Worm (Caenorhabditis elegans) whole organism, L2 larva: ENCODE measurements around the gene F40A3.2.

ENCODE experiments used
- C34F6.9 ChIP-seq: fragments of 150-350 bp; optimal IDR thresholded peaks from 2 replicates; lab custom pipeline; 2014; ENCODE audit warnings: missing biosample characterization, missing genetic modification characterization
- F13H6.1 ChIP-seq: sonication (generic microtip); optimal IDR thresholded peaks from 2 replicates; lab custom pipeline; 2016; ENCODE audit warnings: missing genetic modification characterization, missing compliant biosample characterization
- Y55F3AM.14 ChIP-seq: fragments of 200-800 bp; sonication (Bioruptor generic); optimal IDR thresholded peaks from 2 replicates; lab custom pipeline; 2018; ENCODE audit warnings: mild to moderate bottlenecking, missing genetic modification characterization, missing compliant biosample characterization
- ZK546.5 ChIP-seq: sonication (generic microtip); optimal IDR thresholded peaks from 2 replicates; lab custom pipeline; 2017; ENCODE audit warnings: missing biosample characterization, missing genetic modification characterization
- alr-1 ChIP-seq: fragments of 150-350 bp; optimal IDR thresholded peaks from 2 replicates; lab custom pipeline; 2014; ENCODE audit warnings: missing biosample characterization, missing genetic modification characterization
- ama-1 ChIP-seq: fragments of 150-350 bp; optimal IDR thresholded peaks from 2 replicates; lab custom pipeline; 2018; ENCODE audit warnings: inconsistent platforms
- ceh-16 ChIP-seq: fragments of 150-350 bp; optimal IDR thresholded peaks from 2 replicates; lab custom pipeline; 2014; ENCODE audit warnings: missing biosample characterization, missing genetic modification characterization
- ceh-82 ChIP-seq: fragments of 150-350 bp; optimal IDR thresholded peaks from 2 replicates; lab custom pipeline; 2014; ENCODE audit warnings: missing biosample characterization, missing genetic modification characterization
- crh-2 ChIP-seq: sonication (generic microtip); optimal IDR thresholded peaks from 2 replicates; lab custom pipeline; 2017; ENCODE audit warnings: missing biosample characterization, missing genetic modification characterization
- dmd-4 ChIP-seq: sonication (generic microtip); optimal IDR thresholded peaks from 2 replicates; lab custom pipeline; 2017; ENCODE audit warnings: missing biosample characterization, missing genetic modification characterization
- egl-27 ChIP-seq: sonication (generic microtip); optimal IDR thresholded peaks from 3 replicates; lab custom pipeline; 2017; ENCODE audit warnings: missing biosample characterization, missing genetic modification reagents, missing genetic modification characterization
- elt-3 ChIP-seq: sonication (generic microtip); optimal IDR thresholded peaks from 2 replicates; lab custom pipeline; 2017; ENCODE audit warnings: missing biosample characterization, missing genetic modification characterization
- fos-1 ChIP-seq: fragments of 150-350 bp; optimal IDR thresholded peaks from 2 replicates; lab custom pipeline; 2014; ENCODE audit warnings: missing biosample characterization, missing genetic modification characterization
- gmeb-1 ChIP-seq: fragments of 150-350 bp; optimal IDR thresholded peaks from 2 replicates; lab custom pipeline; 2014; ENCODE audit warnings: missing biosample characterization, missing genetic modification characterization
- lin-11 ChIP-seq: fragments of 150-350 bp; sonication (generic microtip); optimal IDR thresholded peaks from 2 replicates; lab custom pipeline; 2014; ENCODE audit warnings: missing biosample characterization, missing genetic modification characterization, inconsistent platforms, mixed read lengths
- mab-5 ChIP-seq: fragments of 150-350 bp; optimal IDR thresholded peaks from 2 replicates; lab custom pipeline; 2014; ENCODE audit warnings: missing biosample characterization, missing genetic modification characterization
- mdl-1 ChIP-seq, 2 experiments: fragments of 150-350 bp in 1 of 2; sonication (generic microtip) in 1 of 2; optimal IDR thresholded peaks; 2 replicates each; lab custom pipeline; 2017; ENCODE audit warnings: missing biosample characterization in 2 of 2, missing genetic modification characterization in 2 of 2
- nhr-10 ChIP-seq: sonication (generic microtip); optimal IDR thresholded peaks from 2 replicates; lab custom pipeline; 2017; ENCODE audit warnings: missing biosample characterization, missing genetic modification characterization
- nhr-11 ChIP-seq: fragments of 150-350 bp; optimal IDR thresholded peaks from 2 replicates; lab custom pipeline; 2014; ENCODE audit warnings: missing biosample characterization, missing genetic modification characterization
- nhr-12 ChIP-seq: fragments of 150-350 bp; optimal IDR thresholded peaks from 2 replicates; lab custom pipeline; 2014; ENCODE audit warnings: missing biosample characterization, missing genetic modification characterization
- nhr-129 ChIP-seq: fragments of 150-350 bp; optimal IDR thresholded peaks from 2 replicates; lab custom pipeline; 2014; ENCODE audit warnings: missing biosample characterization, missing genetic modification characterization
- nhr-21 ChIP-seq: fragments of 150-350 bp; optimal IDR thresholded peaks from 2 replicates; lab custom pipeline; 2014; ENCODE audit warnings: missing biosample characterization, missing genetic modification characterization
- nhr-23 ChIP-seq: fragments of 150-350 bp; optimal IDR thresholded peaks from 2 replicates; lab custom pipeline; 2014; ENCODE audit warnings: missing biosample characterization, missing genetic modification reagents, missing genetic modification characterization
- nhr-25 ChIP-seq: fragments of 150-350 bp; sonication (generic microtip); optimal IDR thresholded peaks from 3 replicates; lab custom pipeline; 2014; ENCODE audit warnings: missing biosample characterization, missing genetic modification characterization
- nhr-77 ChIP-seq: fragments of 150-350 bp; optimal IDR thresholded peaks from 2 replicates; lab custom pipeline; 2014; ENCODE audit warnings: missing biosample characterization, missing genetic modification characterization
- peb-1 ChIP-seq: fragments of 150-350 bp; optimal IDR thresholded peaks from 2 replicates; lab custom pipeline; 2014; ENCODE audit warnings: missing biosample characterization, missing genetic modification characterization
- sem-4 ChIP-seq: fragments of 150-350 bp; optimal IDR thresholded peaks from 2 replicates; lab custom pipeline; 2014; ENCODE audit warnings: missing biosample characterization, missing genetic modification reagents, missing genetic modification characterization
- skn-1 ChIP-seq: sonication (generic microtip); optimal IDR thresholded peaks from 2 replicates; lab custom pipeline; 2017; ENCODE audit warnings: missing biosample characterization, missing genetic modification characterization
- sma-3 ChIP-seq: sonication (generic microtip); optimal IDR thresholded peaks from 2 replicates; lab custom pipeline; 2016; ENCODE audit warnings: missing genetic modification reagents, missing genetic modification characterization, missing compliant biosample characterization
- sma-9 ChIP-seq, 2 experiments: fragments of 150-350 bp in 1 of 2; sonication (generic microtip) in 1 of 2; optimal IDR thresholded peaks; 2 replicates each; lab custom pipeline; 2014 to 2016; ENCODE audit warnings: missing genetic modification characterization in 2 of 2, mild to moderate bottlenecking in 1 of 2, missing biosample characterization in 1 of 2, missing compliant biosample characterization in 1 of 2, missing genetic modification reagents in 1 of 2, moderate library complexity in 1 of 2
- unc-39 ChIP-seq: fragments of 150-350 bp; optimal IDR thresholded peaks from 2 replicates; lab custom pipeline; 2014; ENCODE audit warnings: missing biosample characterization, missing genetic modification characterization
- unc-55 ChIP-seq: fragments of 150-350 bp; sonication (generic microtip); optimal IDR thresholded peaks from 3 replicates; lab custom pipeline; 2014; ENCODE audit warnings: missing biosample characterization, missing genetic modification reagents, missing genetic modification characterization
- unc-62 ChIP-seq: fragments of 150-350 bp; optimal IDR thresholded peaks from 2 replicates; lab custom pipeline; 2014; ENCODE audit warnings: missing biosample characterization, missing genetic modification reagents, missing genetic modification characterization
- zag-1 ChIP-seq: fragments of 150-350 bp; optimal IDR thresholded peaks from 2 replicates; lab custom pipeline; 2014; ENCODE audit warnings: missing biosample characterization, missing genetic modification characterization
- ztf-1 ChIP-seq: fragments of 200-800 bp; sonication (Bioruptor generic); conservative IDR thresholded peaks from 2 replicates; pipeline ENCODE4 v1.3.6; 2022; ENCODE audit warnings: missing genetic modification characterization, missing compliant biosample characterization
- ztf-4 ChIP-seq: fragments of 150-350 bp; optimal IDR thresholded peaks from 2 replicates; lab custom pipeline; 2014; ENCODE audit warnings: missing biosample characterization, missing genetic modification characterization

F40A3.2 gene

ce11 chrV:7878411-7878964, at the start of gene F40A3.2:
Gene F40A3.2 (plus strand): TSS chrV:7878914.
- TF ChIP-seq skn-1 (tag; lab: Kevin White, UChicago) (no peak), gmeb-1 (tag; lab: Kevin White, UChicago) (peak; percentile 16), ztf-4 (tag; lab: Kevin White, UChicago) (no peak), mab-5 (tag; lab: Kevin White, UChicago) (no peak), nhr-129 (peak; percentile 3), dmd-4 (tag; lab: Kevin White, UChicago) (no peak), nhr-11 (tag; lab: Kevin White, UChicago) (no peak)

ce11 chrV:7830952-7831351, 47.8 kb upstream of the F40A3.2 start:
- TF ChIP-seq unc-55 (GFP tag; lab: Kevin White, UChicago) (no peak), elt-3 (tag; lab: Kevin White, UChicago) (no peak), ceh-82 (no peak), alr-1 (tag; lab: Kevin White, UChicago) (no peak), peb-1 (no peak), nhr-23 (tag; lab: Kevin White, UChicago) (no peak), sem-4 (no peak), gmeb-1 (tag; lab: Kevin White, UChicago) (no peak), unc-39 (no peak), unc-62 (GFP tag; lab: Kevin White, UChicago) (no peak), lin-11 (tag; lab: Kevin White, UChicago) (no peak), Y55F3AM.14 (GFP tag; lab: Kevin White, UChicago) (no peak), nhr-10 (tag; lab: Kevin White, UChicago) (no peak), ceh-16 (no peak), nhr-11 (tag; lab: Kevin White, UChicago) (no peak), ama-1 (lab: Kevin White, UChicago) (no peak), nhr-77 (tag; lab: Kevin White, UChicago) (no peak), mdl-1 (tag; optimal IDR thresholded peaks at IDR 0.05; lab: Kevin White, UChicago) (no peak), zag-1 (no peak)

ce11 chrV:7836911-7837310, 41.8 kb upstream of the F40A3.2 start, which contains the start of gene txt-5:
Gene txt-5 (minus strand): TSS chrV:7837134.
- peak; percentile 20 for TF ChIP-seq nhr-21 (tag; lab: Kevin White, UChicago)
- no peak for TF ChIP-seq ztf-4 (tag; lab: Kevin White, UChicago)
- peak; percentile 44 for TF ChIP-seq nhr-25 (tag; lab: Kevin White, UChicago)
- TF ChIP-seq sma-9 (GFP tag; optimal IDR thresholded peaks at IDR 0.05; lab: Kevin White, UChicago) = peak; percentile 19
- no peak for TF ChIP-seq sma-9 (tag; optimal IDR thresholded peaks at IDR 0.05; lab: Kevin White, UChicago)
- TF ChIP-seq ama-1 (lab: Kevin White, UChicago) = peak; percentile 26
- peak; percentile 53 for TF ChIP-seq crh-2 (tag; lab: Kevin White, UChicago)
- TF ChIP-seq gmeb-1 (tag; lab: Kevin White, UChicago) = peak; percentile 29
- TF ChIP-seq fos-1 = peak; percentile 28
- TF ChIP-seq sma-3 (GFP tag; lab: Kevin White, UChicago) = peak; percentile 77
- TF ChIP-seq nhr-129 = peak; percentile 39
- no peak for TF ChIP-seq nhr-23 (tag; lab: Kevin White, UChicago)
- TF ChIP-seq nhr-12 (tag; lab: Kevin White, UChicago) = no peak

- TF ChIP-seq nhr-77 (tag; lab: Kevin White, UChicago) = no peak
- no peak for TF ChIP-seq sem-4
- no peak for TF ChIP-seq crh-2 (tag; lab: Kevin White, UChicago)
- TF ChIP-seq sma-9 (GFP tag; optimal IDR thresholded peaks at IDR 0.05; lab: Kevin White, UChicago) = peak; percentile 22
- no peak for TF ChIP-seq sma-9 (tag; optimal IDR thresholded peaks at IDR 0.05; lab: Kevin White, UChicago)
- TF ChIP-seq nhr-21 (tag; lab: Kevin White, UChicago) = no peak
- TF ChIP-seq sma-3 (GFP tag; lab: Kevin White, UChicago) = peak; percentile 12
- TF ChIP-seq ztf-4 (tag; lab: Kevin White, UChicago) = no peak
- no peak for TF ChIP-seq gmeb-1 (tag; lab: Kevin White, UChicago)
- peak; percentile 12 for TF ChIP-seq fos-1
Measured at ce11 chrV:7837809-7838208, 40.9 kb upstream of the F40A3.2 start, which contains the start of gene ttr-33. Gene ttr-33 (minus strand): TSS chrV:7837909.

- TF ChIP-seq nhr-77 (tag; lab: Kevin White, UChicago) (no peak), ZK546.5 (tag; lab: Kevin White, UChicago) (no peak), nhr-25 (tag; lab: Kevin White, UChicago) (no peak), ztf-1 (GFP tag; lab: Robert Waterston, UW) (no peak), nhr-23 (tag; lab: Kevin White, UChicago) (no peak), crh-2 (tag; lab: Kevin White, UChicago) (no peak), ceh-16 (no peak), F13H6.1 (tag; lab: Kevin White, UChicago) (no peak), egl-27 (tag; lab: Kevin White, UChicago) (no peak), nhr-10 (tag; lab: Kevin White, UChicago) (no peak), sma-9 (GFP tag; optimal IDR thresholded peaks at IDR 0.05; lab: Kevin White, UChicago) (no peak), sma-9 (tag; optimal IDR thresholded peaks at IDR 0.05; lab: Kevin White, UChicago) (no peak), C34F6.9 (tag; lab: Kevin White, UChicago) (no peak)
Measured at ce11 chrV:7839485-7839884, 39.2 kb upstream of the F40A3.2 start, which contains the start of gene C37C3.12. Gene C37C3.12 (minus strand): TSS chrV:7839585.
